Fruit fly (Drosophila melanogaster) whole organism, embryonic: ENCODE results near the gene CG6749.

ENCODE experiments used
- CG10147 ChIP-seq: fragments of 200-800 bp; sonication (Bioruptor generic); optimal IDR thresholded peaks from 2 replicates; lab custom pipeline; 2019; ENCODE audit warnings: missing biosample characterization, mild to moderate bottlenecking, missing genetic modification characterization, moderate library complexity
- CG13123 ChIP-seq: fragments of 200-800 bp; sonication (Bioruptor generic); optimal IDR thresholded peaks from 2 replicates; lab custom pipeline; 2016; ENCODE audit warnings: missing biosample characterization, missing genetic modification characterization
- CG1792 ChIP-seq: fragments of 200-800 bp; sonication (Bioruptor generic); optimal IDR thresholded peaks from 2 replicates; lab custom pipeline; 2016; ENCODE audit warnings: missing biosample characterization, missing genetic modification characterization
- CG2712 ChIP-seq: fragments of 200-800 bp; optimal IDR thresholded peaks from 3 replicates; lab custom pipeline; 2019; ENCODE audit warnings: missing biosample characterization, mild to moderate bottlenecking, missing genetic modification characterization, moderate library complexity
- CG32772 ChIP-seq: fragments of 200-800 bp; sonication (Bioruptor generic); IDR thresholded peaks from 2 replicates; pipeline ENCODE4 v1.3.6; 2022; ENCODE audit warnings: missing biosample characterization, missing genetic modification characterization
- CG5245 ChIP-seq: fragments of 200-800 bp; sonication (Bioruptor generic); optimal IDR thresholded peaks from 3 replicates; lab custom pipeline; 2016; ENCODE audit warnings: missing biosample characterization, missing genetic modification characterization
- CG6854 ChIP-seq: fragments of 200-800 bp; sonication (Bioruptor generic); optimal IDR thresholded peaks from 3 replicates; lab custom pipeline; 2017; ENCODE audit warnings: missing biosample characterization, mild to moderate bottlenecking, missing genetic modification characterization
- CG8281 ChIP-seq: fragments of 200-800 bp; sonication (Bioruptor generic); optimal IDR thresholded peaks from 2 replicates; lab custom pipeline; 2018; ENCODE audit warnings: missing biosample characterization, mild to moderate bottlenecking, missing genetic modification characterization, moderate library complexity
- CG8290 ChIP-seq, 3 experiments: fragments of 200-800 bp; sonication (Bioruptor generic); optimal IDR thresholded peaks; 2 replicates each; lab custom pipeline; 2016 to 2019; ENCODE audit warnings: missing biosample characterization in 3 of 3, missing genetic modification characterization in 3 of 3, mild to moderate bottlenecking in 2 of 3, moderate library complexity in 1 of 3
- CG8765 ChIP-seq: fragments of 200-800 bp; sonication (Bioruptor generic); IDR thresholded peaks from 2 replicates; pipeline ENCODE4 v1.3.6; 2022; ENCODE audit warnings: missing biosample characterization, missing genetic modification characterization
- CG8924 ChIP-seq: fragments of 200-800 bp; optimal IDR thresholded peaks from 3 replicates; lab custom pipeline; 2019; ENCODE audit warnings: missing biosample characterization, mild to moderate bottlenecking, missing genetic modification characterization, moderate library complexity
- CG9817 ChIP-seq: fragments of 200-800 bp; sonication (Bioruptor generic); optimal IDR thresholded peaks from 2 replicates; lab custom pipeline; 2018; ENCODE audit warnings: missing biosample characterization, mild to moderate bottlenecking, missing genetic modification characterization, moderate library complexity
- CHES-1-like ChIP-seq: fragments of 200-800 bp; sonication (Bioruptor generic); optimal IDR thresholded peaks from 2 replicates; lab custom pipeline; 2016; ENCODE audit warnings: missing biosample characterization, missing genetic modification characterization
- D ChIP-seq, 2 experiments: fragments of 200-800 bp in 1 of 2; fragments of >200 bp in 1 of 2; sonication (Bioruptor generic) in 1 of 2; optimal IDR thresholded peaks; 2 replicates in 1 of 2; 3 replicates in 1 of 2; lab custom pipeline; 2017; ENCODE audit warnings: mild to moderate bottlenecking in 1 of 2, missing biosample characterization in 1 of 2, missing genetic modification characterization in 1 of 2, missing genetic modification reagents in 1 of 2
- Dbx ChIP-seq: fragments of 200-800 bp; sonication (Bioruptor generic); IDR thresholded peaks from 3 replicates; pipeline ENCODE4 v1.3.6; 2022; ENCODE audit warnings: missing biosample characterization, missing genetic modification characterization
- Dfd ChIP-seq, 2 experiments: fragments of >200 bp; optimal IDR thresholded peaks; 2 replicates each; lab custom pipeline; 2017; ENCODE audit warnings: missing biosample characterization in 2 of 2, missing genetic modification characterization in 2 of 2
- E2f1 ChIP-seq: fragments of 200-800 bp; sonication (Bioruptor generic); IDR thresholded peaks from 2 replicates; pipeline ENCODE4 v1.3.6; 2022; ENCODE audit warnings: missing biosample characterization, missing genetic modification characterization
- ERR ChIP-seq: fragments of 200-800 bp; sonication (Bioruptor generic); optimal IDR thresholded peaks from 2 replicates; lab custom pipeline; 2016; ENCODE audit warnings: missing biosample characterization, missing genetic modification characterization
- Fer2 ChIP-seq: fragments of 200-800 bp; sonication (Bioruptor generic); optimal IDR thresholded peaks from 2 replicates; lab custom pipeline; 2018; ENCODE audit warnings: missing biosample characterization, mild to moderate bottlenecking, missing genetic modification characterization, moderate library complexity
- Gug ChIP-seq: fragments of 200-800 bp; sonication (Bioruptor generic); IDR thresholded peaks from 4 replicates; pipeline ENCODE4 v1.3.6; 2022; ENCODE audit warnings: missing biosample characterization, missing genetic modification characterization
- HHEX ChIP-seq: fragments of 200-800 bp; sonication (Bioruptor generic); optimal IDR thresholded peaks from 3 replicates; lab custom pipeline; 2017; ENCODE audit warnings: missing biosample characterization, mild to moderate bottlenecking, missing genetic modification characterization, missing genetic modification reagents
- HmgZ ChIP-seq: fragments of 200-800 bp; sonication (Bioruptor generic); optimal IDR thresholded peaks from 2 replicates; lab custom pipeline; 2018; ENCODE audit warnings: missing biosample characterization, mild to moderate bottlenecking, missing genetic modification characterization
- Kr ChIP-seq: fragments of 200-800 bp; sonication (Bioruptor generic); optimal IDR thresholded peaks from 2 replicates; lab custom pipeline; 2017; ENCODE audit warnings: missing biosample characterization, mild to moderate bottlenecking, missing genetic modification characterization
- MTF-1 ChIP-seq: fragments of 200-800 bp; sonication (Bioruptor generic); optimal IDR thresholded peaks from 2 replicates; lab custom pipeline; 2018; ENCODE audit warnings: missing biosample characterization, mild to moderate bottlenecking, missing genetic modification characterization, borderline replicate concordance
- Mad ChIP-seq: fragments of 200-800 bp; sonication (Bioruptor generic); optimal IDR thresholded peaks from 2 replicates; lab custom pipeline; 2016; ENCODE audit warnings: missing biosample characterization, missing genetic modification characterization
- NFAT ChIP-seq: fragments of 200-800 bp; sonication (Bioruptor generic); IDR thresholded peaks from 2 replicates; pipeline ENCODE4 v1.3.6; 2022; ENCODE audit warnings: missing biosample characterization, missing genetic modification characterization
- PHDP ChIP-seq: fragments of 200-800 bp; sonication (Bioruptor generic); optimal IDR thresholded peaks from 3 replicates; lab custom pipeline; 2018; ENCODE audit warnings: missing biosample characterization, mild to moderate bottlenecking, missing genetic modification characterization, moderate library complexity
- Ptx1 ChIP-seq: fragments of 200-800 bp; sonication (Bioruptor generic); IDR thresholded peaks from 2 replicates; pipeline ENCODE4 v1.3.6; 2022; ENCODE audit warnings: missing biosample characterization, missing genetic modification characterization
- Trl ChIP-seq, 3 experiments: fragments of >200 bp in 2 of 3; fragments of 200-800 bp in 1 of 3; sonication (Bioruptor generic) in 1 of 3; optimal IDR thresholded peaks; 2 replicates in 1 of 3; 3 replicates in 2 of 3; lab custom pipeline; 2016 to 2017; ENCODE audit warnings: missing biosample characterization in 1 of 3, missing genetic modification characterization in 1 of 3
- abd-A ChIP-seq: fragments of 200-800 bp; sonication (Bioruptor generic); optimal IDR thresholded peaks from 3 replicates; lab custom pipeline; 2019; ENCODE audit warnings: missing biosample characterization, mild to moderate bottlenecking, missing genetic modification characterization, moderate library complexity
- amos ChIP-seq: fragments of 200-800 bp; sonication (Bioruptor generic); IDR thresholded peaks from 2 replicates; pipeline ENCODE4 v1.3.6; 2022; ENCODE audit warnings: missing biosample characterization, missing genetic modification characterization; ENCODE audit not compliant: partially characterized antibody
- ase ChIP-seq: fragments of 200-800 bp; sonication (Bioruptor generic); IDR thresholded peaks from 3 replicates; pipeline ENCODE4 v1.3.6; 2022; ENCODE audit warnings: missing biosample characterization, missing genetic modification characterization
- bigmax ChIP-seq: fragments of 200-800 bp; sonication (Bioruptor generic); optimal IDR thresholded peaks from 2 replicates; lab custom pipeline; 2018; ENCODE audit warnings: missing biosample characterization, mild to moderate bottlenecking, missing genetic modification characterization
- bsh ChIP-seq, 2 experiments: fragments of 200-800 bp; sonication (Bioruptor generic); optimal IDR thresholded peaks; 2 replicates each; lab custom pipeline; 2017 to 2018; ENCODE audit warnings: mild to moderate bottlenecking in 2 of 2, missing biosample characterization in 2 of 2, missing genetic modification characterization in 2 of 2, moderate library complexity in 1 of 2
- btn ChIP-seq: fragments of 200-800 bp; sonication (Bioruptor generic); optimal IDR thresholded peaks from 2 replicates; lab custom pipeline; 2016; ENCODE audit warnings: missing biosample characterization, missing genetic modification characterization
- cas ChIP-seq: fragments of 200-800 bp; sonication (Bioruptor generic); IDR thresholded peaks from 2 replicates; pipeline ENCODE4 v1.3.6; 2022; ENCODE audit warnings: missing biosample characterization, missing genetic modification characterization
- chm ChIP-seq: fragments of 200-800 bp; sonication (Bioruptor generic); IDR thresholded peaks from 2 replicates; pipeline ENCODE4 v1.3.6; 2022; ENCODE audit warnings: missing biosample characterization, missing genetic modification characterization
- chn ChIP-seq: fragments of 200-800 bp; sonication (Bioruptor generic); optimal IDR thresholded peaks from 2 replicates; lab custom pipeline; 2016; ENCODE audit warnings: missing biosample characterization, missing genetic modification characterization
- dmrt99B ChIP-seq: fragments of 200-800 bp; sonication (Bioruptor generic); optimal IDR thresholded peaks from 2 replicates; lab custom pipeline; 2018; ENCODE audit warnings: missing biosample characterization, mild to moderate bottlenecking, missing genetic modification characterization, moderate library complexity
- esg ChIP-seq: fragments of 200-800 bp; sonication (Bioruptor generic); conservative IDR thresholded peaks from 2 replicates; pipeline ENCODE4 v1.3.6; 2022; ENCODE audit warnings: missing biosample characterization, missing genetic modification characterization
- ewg ChIP-seq: fragments of 200-800 bp; sonication (Bioruptor generic); optimal IDR thresholded peaks from 3 replicates; lab custom pipeline; 2017; ENCODE audit warnings: mild to moderate bottlenecking, missing biosample characterization, missing genetic modification reagents, missing genetic modification characterization
- ftz-f1 ChIP-seq: fragments of 200-800 bp; sonication (Bioruptor generic); optimal IDR thresholded peaks from 2 replicates; lab custom pipeline; 2016; ENCODE audit warnings: missing biosample characterization, missing genetic modification characterization
- gce ChIP-seq: fragments of 200-800 bp; sonication (Bioruptor generic); IDR thresholded peaks from 3 replicates; pipeline ENCODE4 v1.3.6; 2022; ENCODE audit warnings: missing biosample characterization, missing genetic modification characterization
- klu ChIP-seq: fragments of 200-800 bp; sonication (Bioruptor generic); IDR thresholded peaks from 2 replicates; pipeline ENCODE4 v1.3.6; 2022; ENCODE audit warnings: missing biosample characterization, missing genetic modification characterization
- nerfin-1 ChIP-seq: fragments of 200-800 bp; sonication (Bioruptor generic); optimal IDR thresholded peaks from 3 replicates; lab custom pipeline; 2019; ENCODE audit warnings: missing biosample characterization, mild to moderate bottlenecking, missing genetic modification characterization, moderate library complexity
- shn ChIP-seq: fragments of 200-800 bp; sonication (Bioruptor generic); optimal IDR thresholded peaks from 3 replicates; lab custom pipeline; 2016; ENCODE audit warnings: missing biosample characterization, missing genetic modification characterization
- sima ChIP-seq: fragments of 200-800 bp; sonication (Bioruptor generic); optimal IDR thresholded peaks from 2 replicates; lab custom pipeline; 2016; ENCODE audit warnings: missing biosample characterization, missing genetic modification characterization
- sisA ChIP-seq: fragments of 200-800 bp; sonication (Bioruptor generic); IDR thresholded peaks from 2 replicates; pipeline ENCODE4 v1.3.6; 2022; ENCODE audit warnings: missing biosample characterization, missing genetic modification characterization
- vfl ChIP-seq: fragments of 200-800 bp; sonication (Bioruptor generic); optimal IDR thresholded peaks from 2 replicates; lab custom pipeline; 2016; ENCODE audit warnings: missing biosample characterization, missing genetic modification characterization
- zf30C ChIP-seq: fragments of 200-800 bp; sonication (Bioruptor generic); optimal IDR thresholded peaks from 3 replicates; lab custom pipeline; 2018; ENCODE audit warnings: missing biosample characterization, mild to moderate bottlenecking, missing genetic modification characterization

CG6749 gene

dm6 chr3L:9751625-9752024, 18.0 kb upstream of the CG6749 start:
- TF ChIP-seq CG8290 (GFP tag; optimal IDR thresholded peaks at IDR 0.05; lab: Kevin White, UChicago) (no peak), CG8290 (tag; optimal IDR thresholded peaks at IDR 0.05; lab: Kevin White, UChicago) (no peak), CG9817 (no peak), cas (GFP tag; lab: Robert Waterston, UW) (no peak), Gug (no peak), chm (GFP tag; lab: Robert Waterston, UW) (no peak), HHEX (GFP tag; lab: Kevin White, UChicago) (no peak), sisA (no peak), bigmax (GFP tag; lab: Kevin White, UChicago) (no peak), zf30C (GFP tag; lab: Kevin White, UChicago) (no peak), MTF-1 (GFP tag; lab: Kevin White, UChicago) (no peak), ase (no peak), ERR (GFP tag; lab: Kevin White, UChicago) (no peak), btn (GFP tag; lab: Kevin White, UChicago) (no peak), ewg (GFP tag; lab: Kevin White, UChicago) (peak; percentile 97), D (optimal IDR thresholded peaks at IDR 0.05; lab: Kevin White, UChicago) (no peak), D (GFP tag; optimal IDR thresholded peaks at IDR 0.05; lab: Kevin White, UChicago) (no peak), Fer2 (tag; lab: Kevin White, UChicago) (no peak), CG32772 (GFP tag; lab: Robert Waterston, UW) (0 out of 2 replicates have a peak, but pooled peaks have one; percentile 9), esg (GFP tag; lab: Robert Waterston, UW) (no peak), CHES-1-like (GFP tag; lab: Kevin White, UChicago) (no peak), bsh (GFP tag; optimal IDR thresholded peaks at IDR 0.05; lab: Kevin White, UChicago) (no peak), nerfin-1 (tag; lab: Kevin White, UChicago) (no peak), CG8924 (tag; lab: Kevin White, UChicago) (no peak), CG5245 (GFP tag; lab: Kevin White, UChicago) (no peak), CG10147 (no peak), CG8281 (tag; lab: Kevin White, UChicago) (no peak), klu (GFP tag; lab: Robert Waterston, UW) (no peak), Kr (GFP tag; lab: Kevin White, UChicago) (no peak), CG13123 (GFP tag; lab: Kevin White, UChicago) (no peak), gce (no peak), CG6854 (GFP tag; lab: Kevin White, UChicago) (no peak), Dbx (no peak), abd-A (peak; percentile 17), Trl (optimal IDR thresholded peaks at IDR 0.05; lab: Kevin White, UChicago) (peak; percentile 41 to 45), Trl (GFP tag; optimal IDR thresholded peaks at IDR 0.05; lab: Kevin White, UChicago) (no peak), vfl (GFP tag; lab: Kevin White, UChicago) (no peak), amos (peak; percentile 28; the same call in 1 of the 2 replicates), dmrt99B (tag; lab: Kevin White, UChicago) (no peak), CG2712 (peak; percentile 26), CG1792 (GFP tag; lab: Kevin White, UChicago) (no peak), E2f1 (no peak), shn (GFP tag; lab: Kevin White, UChicago) (no peak), chn (GFP tag; lab: Kevin White, UChicago) (no peak), Ptx1 (GFP tag; lab: Robert Waterston, UW) (0 out of 2 replicates have a peak, but pooled peaks have one; percentile 24), ftz-f1 (GFP tag; lab: Kevin White, UChicago) (no peak), CG8765 (no peak), sima (GFP tag; lab: Kevin White, UChicago) (no peak), HmgZ (tag; lab: Kevin White, UChicago) (no peak), Mad (GFP tag; lab: Kevin White, UChicago) (no peak), Dfd (GFP tag; optimal IDR thresholded peaks at IDR 0.05; lab: Kevin White, UChicago) (no peak), PHDP (no peak), NFAT (GFP tag; lab: Robert Waterston, UW) (peak; percentile 11; the same call in 1 of the 2 replicates)
